Fruit fly (Drosophila melanogaster): ENCODE data around the gene ND-13B.

DNA sequence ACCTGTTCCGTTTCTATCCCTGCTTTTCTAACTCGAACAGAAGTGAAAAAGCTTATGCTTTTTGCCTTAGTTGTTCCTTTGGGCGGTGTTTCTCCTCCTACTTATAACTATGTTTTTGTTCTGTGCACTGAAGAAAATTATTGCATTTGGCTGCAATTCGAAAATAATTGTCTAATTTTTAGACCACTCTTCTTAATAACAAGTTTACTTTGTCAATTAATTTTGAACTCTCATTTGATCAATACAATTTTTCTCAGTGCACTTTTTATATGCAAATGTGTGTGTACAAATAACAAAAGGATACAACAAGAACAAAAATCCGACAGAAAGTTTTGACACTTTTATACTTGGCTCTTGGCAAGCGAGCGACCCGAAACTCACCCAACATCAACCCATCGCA is 41.2 kb upstream of the ND-13B start:
- TF ChIP-seq Myc (optimal IDR thresholded peaks at IDR 0.05) (no peak), Sin3A (optimal IDR thresholded peaks at IDR 0.05) (no peak), insv (optimal IDR thresholded peaks at IDR 0.05) (no peak), h (optimal IDR thresholded peaks at IDR 0.05) (no peak)
